Worm (Caenorhabditis elegans) whole organism, dauer: ENCODE data around the gene slc-28.1.

ENCODE experiments used
- unc-62 ChIP-seq: sonication (generic microtip); optimal IDR thresholded peaks from 2 replicates; lab custom pipeline; 2017; ENCODE audit warnings: missing biosample characterization, missing genetic modification reagents, missing genetic modification characterization

The slc-28.1 gene

DNA sequence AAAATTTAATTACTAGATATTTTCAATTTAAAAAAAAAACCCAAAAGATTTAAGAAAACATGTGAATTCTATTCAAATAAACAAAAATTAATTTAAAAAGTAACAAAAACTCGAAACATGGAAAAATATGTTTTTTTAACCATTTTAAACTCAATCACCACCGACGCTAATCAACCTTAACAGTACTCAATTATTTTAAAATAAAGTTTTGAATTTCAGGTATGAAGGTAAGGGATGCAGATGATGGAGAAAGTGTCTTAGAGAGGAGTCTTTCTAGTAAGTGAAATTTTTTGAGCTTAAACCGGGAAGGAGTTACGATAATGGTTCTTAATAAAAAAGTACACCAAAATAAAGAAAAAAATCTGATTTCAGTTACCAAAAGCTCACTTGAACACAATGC lies at the start of gene slc-28.1:
slc-28.1 (plus strand) TSS at position 301 of the 400 bp plus-strand sequence.
- no peak for TF ChIP-seq unc-62

DNA sequence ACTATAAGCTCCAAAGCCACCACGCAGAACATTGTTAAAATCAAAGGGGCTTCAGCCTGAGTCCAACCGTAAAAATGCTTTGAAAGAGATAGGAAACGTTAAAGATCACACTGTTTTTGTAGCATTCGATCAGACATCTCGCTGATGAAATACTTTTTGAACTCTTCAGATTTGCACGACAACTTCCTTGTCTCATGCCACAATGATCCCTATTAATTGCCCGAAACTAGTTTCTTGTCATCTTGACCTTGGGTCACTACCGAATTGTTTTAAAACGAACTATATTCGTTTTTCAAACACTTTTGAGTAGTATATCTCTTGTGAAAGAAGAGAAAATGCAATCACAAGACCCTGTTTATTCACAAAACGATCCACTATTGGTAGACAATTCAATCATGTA lies 45.7 kb upstream of the slc-28.1 start, which contains the start of gene T20D4.3:
T20D4.3 (plus strand) TSS at position 301 of the 400 bp plus-strand sequence.
- TF ChIP-seq unc-62: no peak

DNA sequence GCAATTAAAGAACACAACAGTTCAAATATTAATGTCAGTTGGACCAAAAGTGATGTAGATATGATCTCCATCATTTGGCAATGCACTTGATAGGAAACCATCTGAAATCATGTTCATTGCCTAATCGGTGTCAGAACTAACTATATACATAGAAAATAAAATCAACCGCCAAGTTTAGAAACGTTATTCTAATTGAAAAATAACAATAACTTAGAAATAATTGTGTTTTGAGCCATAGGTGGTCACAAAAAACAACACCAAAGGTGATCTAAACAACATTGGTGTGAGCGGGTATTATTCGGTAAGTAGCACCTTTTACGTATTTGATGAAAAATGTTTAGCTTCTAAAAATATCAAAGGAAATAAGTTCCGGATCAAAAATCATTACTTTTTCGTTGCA lies 39.3 kb upstream of the slc-28.1 start, which contains the start of gene srab-21:
srab-21 (minus strand) TSS at position 101 of the 400 bp plus-strand sequence.
- no peak for TF ChIP-seq unc-62

DNA sequence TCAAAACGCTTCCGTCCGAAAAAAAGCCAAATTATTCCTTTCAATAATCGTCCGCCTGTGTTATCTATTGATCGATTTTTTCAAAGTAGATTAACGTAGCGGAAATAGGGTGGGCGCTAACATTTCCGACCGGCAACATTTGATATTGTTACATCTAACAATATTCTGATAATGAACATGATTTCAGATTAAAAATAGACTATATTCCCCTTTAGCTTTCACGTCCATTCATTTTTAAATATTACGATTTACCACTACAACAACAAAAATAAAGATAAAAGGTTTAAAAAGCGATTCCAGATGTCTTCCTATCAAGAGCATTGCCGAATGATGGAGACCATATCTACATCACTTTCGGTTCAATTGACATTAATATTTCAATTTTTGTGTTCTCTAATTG lies 37.5 kb upstream of the slc-28.1 start, which contains the start of gene srab-22:
srab-22 (plus strand) TSS at position 301 of the 400 bp plus-strand sequence.
- TF ChIP-seq unc-62: no peak

DNA sequence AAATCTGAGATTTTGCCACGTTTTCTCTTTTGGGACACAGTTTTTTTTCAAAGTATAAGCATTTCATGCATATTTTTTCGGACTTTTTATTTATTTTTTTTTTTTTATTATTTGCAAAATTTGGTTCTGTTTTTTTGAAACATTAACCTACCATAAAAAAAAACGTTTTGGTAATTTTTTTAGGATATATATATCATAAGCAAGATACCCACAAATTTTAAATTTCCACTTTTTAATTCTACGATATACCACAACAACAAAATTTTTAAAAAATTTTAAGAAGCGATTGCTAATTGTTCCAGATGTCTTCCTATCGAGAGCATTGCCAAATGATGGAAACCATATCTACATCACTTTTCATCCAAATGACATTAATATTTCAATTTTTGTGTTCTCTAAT lies 34.9 kb upstream of the slc-28.1 start, which contains the start of gene srab-20:
srab-20 (plus strand) TSS at position 301 of the 400 bp plus-strand sequence.
- no peak for TF ChIP-seq unc-62

DNA sequence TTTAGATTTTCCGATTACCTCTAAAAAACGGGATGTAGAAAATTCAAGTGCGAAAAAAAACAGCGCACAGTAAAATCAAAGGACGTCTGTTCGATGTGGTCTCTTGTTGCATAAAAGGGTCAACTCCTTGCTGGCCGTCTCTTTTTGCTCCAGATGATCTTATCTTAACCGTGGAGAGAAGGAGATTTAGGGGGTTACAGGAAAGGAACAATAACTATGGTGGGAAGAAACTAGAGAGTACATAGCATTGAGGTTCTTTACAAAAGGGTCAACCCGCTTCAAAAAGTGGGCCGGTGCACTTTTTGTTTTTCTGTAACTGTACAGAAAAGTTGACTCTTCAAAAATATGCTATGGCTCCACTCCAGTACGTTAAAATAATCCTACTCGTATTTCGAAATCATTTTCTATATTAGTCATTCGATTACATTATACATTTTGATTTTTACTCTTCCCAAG lies 32.1 kb upstream of the slc-28.1 start, which contains the start of the genes T20D4.19 and srj-9:
T20D4.19 (minus strand) TSS at position 101 of the 456 bp plus-strand sequence.
srj-9 (plus strand) TSS at position 406 of the 456 bp plus-strand sequence.
- no peak for TF ChIP-seq unc-62

DNA sequence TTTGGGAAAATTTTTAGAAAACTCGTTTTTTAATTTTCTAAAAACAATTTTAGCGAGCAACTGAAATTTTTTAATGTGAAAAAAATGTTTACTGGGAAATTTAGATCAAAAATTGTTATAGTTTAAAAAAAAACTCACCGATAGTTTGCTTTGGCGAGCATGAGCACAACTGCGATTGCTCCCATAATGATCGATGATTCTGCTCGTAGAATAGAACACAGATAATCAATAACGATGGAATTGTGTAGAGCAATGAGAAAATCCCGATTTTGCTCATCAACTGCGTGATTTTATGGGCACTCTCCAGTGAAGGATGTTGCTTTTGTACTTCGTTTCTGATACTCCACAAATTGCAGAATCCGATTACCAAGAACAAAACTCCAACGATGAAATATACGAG lies 21.0 kb upstream of the slc-28.1 start:
- TF ChIP-seq unc-62: no peak

DNA sequence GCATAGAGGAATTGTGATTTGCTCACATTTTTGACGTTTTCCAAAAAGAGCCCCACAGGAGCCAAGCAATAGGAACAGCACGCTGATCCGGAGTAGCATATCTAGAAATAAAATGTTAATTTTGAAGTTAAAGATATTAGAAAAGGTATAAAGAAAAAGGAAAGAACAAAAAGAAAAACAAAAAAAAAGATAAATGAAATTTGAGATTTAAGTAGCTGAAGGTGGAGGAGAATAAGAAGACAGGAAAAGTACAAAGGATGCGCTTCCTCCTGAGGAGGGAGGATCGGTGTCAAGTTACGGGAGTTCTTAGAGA lies 18.9 kb upstream of the slc-28.1 start, which contains the start of gene cfz-2:
cfz-2 (minus strand) TSS at position 101 of the 313 bp plus-strand sequence.
- TF ChIP-seq unc-62: no peak

DNA sequence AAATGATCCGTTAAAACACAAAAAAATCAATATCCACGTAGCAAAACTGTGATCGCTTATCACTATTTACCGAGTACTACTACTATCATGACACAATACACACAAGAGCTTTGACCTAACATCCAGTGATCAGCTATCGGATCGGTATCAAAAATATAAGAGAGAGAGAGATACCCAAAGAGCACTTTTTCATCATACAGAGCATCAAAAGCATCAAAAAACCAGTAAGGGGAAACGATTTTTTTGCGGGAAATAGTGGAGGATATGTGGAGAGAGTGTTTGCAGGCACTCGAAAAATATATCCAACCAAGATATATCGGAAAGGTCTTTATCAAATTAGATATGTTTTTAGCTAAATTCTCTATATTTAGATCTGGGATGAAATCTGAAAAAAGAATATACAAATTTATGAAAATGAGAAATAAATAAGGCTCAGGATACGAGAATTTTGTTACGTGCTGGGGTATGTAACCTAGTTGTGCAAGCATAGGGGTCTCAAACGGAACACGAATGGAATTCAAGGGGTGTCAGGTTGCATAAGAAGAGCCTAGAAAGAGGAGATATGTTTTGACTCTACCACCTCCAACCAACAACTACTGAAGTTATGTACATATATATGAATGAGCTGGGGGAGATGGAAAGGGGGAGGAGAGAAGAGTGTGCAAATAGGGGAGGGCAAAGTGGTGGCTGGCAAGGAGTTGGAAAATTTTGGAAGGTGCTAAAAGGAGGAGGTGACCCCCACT lies 18.4 kb upstream of the slc-28.1 start:
- TF ChIP-seq unc-62: no peak

DNA sequence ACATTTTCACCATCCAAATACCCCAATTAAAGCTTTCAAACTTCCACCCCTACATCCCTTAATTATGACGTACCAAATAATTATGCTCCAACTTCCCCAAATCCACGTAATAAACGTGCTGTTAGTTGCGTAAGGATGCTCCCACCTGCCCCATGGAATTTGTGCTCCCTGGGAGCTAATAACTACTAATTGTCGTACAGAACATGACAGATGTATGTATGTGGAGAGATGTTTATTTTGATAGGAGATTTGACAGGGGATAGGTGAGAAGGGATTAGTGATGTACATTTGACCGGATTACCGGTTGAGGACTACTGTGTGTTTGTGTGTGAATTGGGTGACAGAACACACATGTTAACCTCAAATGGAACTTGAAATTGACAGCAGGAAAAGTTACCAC lies 13.8 kb upstream of the slc-28.1 start:
- no peak for TF ChIP-seq unc-62

DNA sequence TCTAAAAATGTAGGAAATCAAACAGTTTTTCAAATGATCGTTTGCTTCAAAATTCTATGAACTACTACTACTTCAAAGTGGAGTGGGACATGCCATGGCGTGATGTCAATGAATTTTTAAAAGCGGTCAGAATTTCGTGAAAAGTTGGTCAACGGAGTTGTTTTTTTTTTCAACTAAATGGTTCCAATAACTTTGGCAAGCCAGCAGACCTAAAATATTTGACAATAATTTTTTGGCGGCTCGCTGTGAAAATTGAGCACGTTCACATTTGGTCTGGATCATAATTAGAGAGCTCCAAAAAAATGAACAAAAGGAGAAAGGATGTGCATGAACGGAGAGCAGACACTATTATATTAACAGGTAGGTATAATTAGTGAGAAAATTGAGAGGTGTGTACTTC lies 13.3 kb upstream of the slc-28.1 start:
- no peak for TF ChIP-seq unc-62

DNA sequence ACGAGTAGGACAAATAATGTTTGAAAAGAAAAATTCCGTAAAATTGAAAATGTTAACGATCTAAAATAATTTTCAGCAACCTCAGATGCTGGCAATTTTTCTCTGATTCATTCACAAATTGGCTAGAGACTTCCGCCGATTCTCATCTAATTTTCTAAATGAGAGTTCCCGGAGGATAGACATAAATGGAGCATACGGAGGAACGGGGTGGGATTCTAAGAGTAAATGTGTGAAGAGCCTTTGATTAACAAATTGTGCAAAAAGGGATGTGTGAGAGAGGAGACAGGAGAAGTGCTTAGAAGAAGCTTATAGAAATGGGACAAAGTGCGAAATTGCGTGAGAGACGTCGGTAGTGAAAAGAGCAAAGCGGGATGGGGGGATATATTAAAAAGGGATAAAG lies 12.0 kb upstream of the slc-28.1 start:
- TF ChIP-seq unc-62: no peak

DNA sequence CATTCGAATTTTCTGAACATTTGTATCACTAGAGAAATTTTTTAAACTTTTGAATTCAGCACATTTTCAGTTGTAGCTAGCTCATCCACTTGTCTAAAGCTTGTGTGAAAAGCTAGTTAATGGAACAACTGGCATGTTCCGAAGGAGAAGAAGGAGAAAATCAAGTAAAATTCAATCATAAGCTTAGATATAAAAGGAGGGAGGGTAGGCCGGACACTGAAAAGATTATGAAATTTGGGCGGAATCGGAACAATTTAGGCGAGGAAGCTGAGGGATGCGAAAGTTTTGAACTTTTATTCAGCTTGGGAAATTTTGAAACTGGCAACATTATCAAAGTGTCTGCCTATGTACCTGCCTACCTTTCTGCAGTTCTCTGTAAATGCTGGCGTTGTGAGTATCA lies 11.1 kb upstream of the slc-28.1 start:
- no peak for TF ChIP-seq unc-62

DNA sequence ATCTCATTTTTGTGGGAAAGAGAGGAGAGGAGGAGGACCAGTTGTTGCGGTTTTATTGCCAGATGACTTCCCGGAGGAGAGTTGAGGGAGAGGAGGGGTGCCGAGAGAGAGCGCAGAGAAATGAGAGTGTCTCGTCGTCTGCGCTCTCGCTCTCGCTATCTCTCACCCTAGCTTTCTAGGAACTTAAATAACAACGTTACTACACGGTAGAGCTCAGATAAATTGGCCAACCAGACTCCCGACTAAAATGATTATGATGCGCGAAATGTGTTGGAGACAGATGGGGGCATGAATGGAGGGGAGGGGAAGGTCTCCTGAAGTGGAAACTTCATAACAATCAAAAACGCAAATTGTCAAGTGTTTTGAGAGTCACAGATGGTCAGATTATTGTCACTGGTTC lies 9.0 kb upstream of the slc-28.1 start:
- TF ChIP-seq unc-62: no peak

DNA sequence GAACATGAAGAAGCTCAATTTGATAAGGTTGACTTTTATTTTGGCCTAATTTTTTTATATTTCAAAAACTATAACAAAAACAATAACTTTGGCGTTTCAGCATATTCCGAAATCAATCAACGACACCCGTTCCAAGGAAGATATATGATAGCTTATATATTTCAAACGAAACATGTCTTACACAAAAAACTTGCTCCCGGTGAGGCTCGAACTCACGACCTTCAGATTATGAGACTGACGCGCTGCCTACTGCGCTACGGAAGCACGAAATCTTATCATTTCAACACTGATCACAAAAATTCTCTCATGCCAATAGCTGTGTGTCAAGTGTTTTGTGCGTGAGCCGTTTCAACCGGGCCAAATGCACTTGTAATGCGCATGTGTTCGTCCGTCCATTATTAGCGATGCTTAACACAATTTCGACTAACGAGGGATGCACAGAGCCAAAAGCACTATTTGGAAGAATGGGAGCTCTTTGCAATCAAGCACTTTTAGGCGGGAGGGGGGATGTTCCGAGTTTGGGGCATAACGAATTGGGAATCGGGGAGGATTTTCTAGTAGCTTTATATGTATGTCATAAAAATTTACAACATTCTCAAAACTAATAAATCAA lies 8.4 kb upstream of the slc-28.1 start:
- TF ChIP-seq unc-62: no peak

DNA sequence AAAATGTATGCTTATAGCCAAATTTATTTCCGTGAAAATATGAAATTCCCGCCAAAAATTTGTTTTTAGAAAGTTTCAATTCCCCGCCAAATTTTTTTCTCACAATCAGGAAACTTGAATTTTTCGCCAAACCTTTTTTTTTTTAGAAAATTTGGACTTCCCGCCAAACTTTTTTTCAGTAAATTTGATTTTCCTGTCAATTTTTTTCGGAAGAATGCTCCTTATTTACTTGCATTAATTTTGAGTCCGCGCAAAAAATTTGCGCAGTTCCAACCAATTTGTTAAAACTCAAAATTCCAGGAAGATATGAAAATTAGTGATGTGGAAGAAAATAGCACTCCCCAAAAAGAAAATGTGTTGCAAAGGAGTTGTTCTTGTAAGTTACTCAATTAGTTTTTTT lies 3.7 kb upstream of the slc-28.1 start, which contains the start of gene slc-28.2:
slc-28.2 (plus strand) TSS at position 301 of the 400 bp plus-strand sequence.
- TF ChIP-seq unc-62: no peak

DNA sequence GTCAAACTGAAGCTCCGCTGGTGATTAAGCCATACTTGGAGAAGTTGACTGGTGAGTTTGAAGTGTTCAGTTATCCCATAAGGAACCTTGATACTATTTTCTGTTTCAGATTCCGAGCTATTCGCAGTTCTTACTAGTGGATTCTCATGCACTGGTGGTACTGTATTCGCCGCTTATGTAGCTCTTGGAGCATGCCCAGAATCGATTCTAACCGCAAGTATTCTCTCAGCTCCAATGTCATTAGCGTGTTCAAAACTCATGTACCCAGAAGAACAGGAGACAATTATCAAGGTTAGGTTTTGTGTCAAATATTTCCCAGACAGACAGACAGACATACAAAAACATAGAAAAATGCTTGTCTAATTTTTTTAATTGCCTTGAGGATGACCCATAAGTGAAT lies 1.3 kb downstream of the slc-28.1 start:
- no peak for TF ChIP-seq unc-62

DNA sequence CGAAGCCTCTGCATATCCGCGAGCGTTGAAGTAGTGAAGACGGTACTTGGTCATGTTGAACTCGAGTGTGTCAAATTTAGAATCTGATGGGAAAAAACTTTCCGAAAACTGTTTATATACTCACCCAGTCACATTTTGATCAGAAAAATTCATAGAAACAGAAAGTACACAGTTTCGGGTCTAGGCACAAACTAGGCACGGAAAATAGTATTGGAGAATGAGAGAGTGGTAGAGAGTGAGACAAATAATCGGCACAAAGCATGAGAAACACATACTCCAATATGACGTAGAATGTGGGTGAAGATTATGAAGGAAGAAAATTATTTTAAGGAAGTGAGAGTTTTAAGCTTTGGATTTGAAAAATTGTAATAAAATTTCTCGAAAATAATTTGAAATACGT lies 4.8 kb downstream of the slc-28.1 start, which contains the start of gene gst-33:
gst-33 (minus strand) TSS at position 127 of the 400 bp plus-strand sequence.
- no peak for TF ChIP-seq unc-62
